Worm (Caenorhabditis elegans) whole organism, L1 larva: ENCODE measurements around the gene F52D2.5.

ENCODE experiments used
- C04F5.9 ChIP-seq: sonication (generic microtip); optimal IDR thresholded peaks from 2 replicates; lab custom pipeline; 2016; ENCODE audit warnings: missing genetic modification characterization, missing compliant biosample characterization
- Y116A8C.19 ChIP-seq: sonication (generic microtip); optimal IDR thresholded peaks from 2 replicates; lab custom pipeline; 2016; ENCODE audit warnings: missing compliant biosample characterization, missing genetic modification characterization, borderline replicate concordance
- egl-27 ChIP-seq, 2 experiments: fragments of 150-350 bp in 1 of 2; sonication (generic microtip); optimal IDR thresholded peaks; 3 replicates each; lab custom pipeline; 2017 to 2018; ENCODE audit warnings: missing biosample characterization in 2 of 2, missing genetic modification characterization in 2 of 2, missing genetic modification reagents in 2 of 2
- elt-2 ChIP-seq: sonication (generic microtip); optimal IDR thresholded peaks from 2 replicates; lab custom pipeline; 2016; ENCODE audit warnings: missing genetic modification characterization, mild to moderate bottlenecking, inconsistent platforms, missing compliant biosample characterization, missing genetic modification reagents
- hlh-4 ChIP-seq: sonication (generic microtip); optimal IDR thresholded peaks from 2 replicates; lab custom pipeline; 2016; ENCODE audit warnings: mild to moderate bottlenecking, missing genetic modification characterization, missing compliant biosample characterization
- irx-1 ChIP-seq: sonication (generic microtip); optimal IDR thresholded peaks from 2 replicates; lab custom pipeline; 2016; ENCODE audit warnings: missing genetic modification characterization, missing compliant biosample characterization
- lin-35 ChIP-seq, 2 experiments: fragments of 150-350 bp; optimal IDR thresholded peaks; 2 replicates each; lab custom pipeline; 2014; ENCODE audit warnings: missing biosample characterization in 2 of 2, missing genetic modification characterization in 2 of 2, missing genetic modification reagents in 2 of 2
- mdl-1 ChIP-seq, 2 experiments: fragments of 150-350 bp; optimal IDR thresholded peaks; 2 replicates each; lab custom pipeline; 2014 to 2017; ENCODE audit warnings: missing biosample characterization in 2 of 2, missing genetic modification characterization in 2 of 2, inconsistent platforms in 1 of 2
- pax-3 ChIP-seq: fragments of 200-800 bp; sonication (Bioruptor generic); optimal IDR thresholded peaks from 2 replicates; lab custom pipeline; 2018; ENCODE audit warnings: mild to moderate bottlenecking, missing genetic modification characterization, moderate library complexity, missing compliant biosample characterization
- skn-1 ChIP-seq: fragments of 150-350 bp; optimal IDR thresholded peaks from 2 replicates; lab custom pipeline; 2014; ENCODE audit warnings: missing biosample characterization, missing genetic modification characterization
- snpc-4 ChIP-seq: fragments of 150-350 bp; optimal IDR thresholded peaks from 2 replicates; lab custom pipeline; 2014; ENCODE audit warnings: missing biosample characterization, missing genetic modification characterization
- snu-23 ChIP-seq: sonication (generic microtip); optimal IDR thresholded peaks from 2 replicates; lab custom pipeline; 2016; ENCODE audit warnings: missing genetic modification characterization, missing compliant biosample characterization
- unc-130 ChIP-seq: fragments of 150-350 bp; optimal IDR thresholded peaks from 2 replicates; lab custom pipeline; 2017; ENCODE audit warnings: missing biosample characterization, missing genetic modification characterization, inconsistent platforms
- zag-1 ChIP-seq: fragments of 150-350 bp; optimal IDR thresholded peaks from 2 replicates; lab custom pipeline; 2014; ENCODE audit warnings: missing biosample characterization, missing genetic modification characterization
- ztf-4 ChIP-seq: fragments of 150-350 bp; optimal IDR thresholded peaks from 2 replicates; lab custom pipeline; 2014; ENCODE audit warnings: missing biosample characterization, missing genetic modification characterization

Gene F52D2.5

ce11 chrX:1924138-1924537, 50.5 kb downstream of the F52D2.5 start, which contains the start of gene ZC53.2:
Gene ZC53.2, minus strand, starts transcription at chrX:1924238.
- TF ChIP-seq zag-1 (tag; lab: Kevin White, UChicago) (no peak), pax-3 (tag; lab: Kevin White, UChicago) (no peak), snu-23 (no peak), Y116A8C.19 (tag; lab: Kevin White, UChicago) (no peak), ztf-4 (tag; lab: Kevin White, UChicago) (no peak), snpc-4 (tag; lab: Kevin White, UChicago) (no peak), skn-1 (tag; lab: Kevin White, UChicago) (no peak), unc-130 (tag; lab: Kevin White, UChicago) (no peak), elt-2 (tag; lab: Kevin White, UChicago) (no peak), lin-35 (GFP tag; optimal IDR thresholded peaks at IDR 0.05; lab: Kevin White, UChicago) (no peak), hlh-4 (tag; lab: Kevin White, UChicago) (no peak), C04F5.9 (tag; lab: Kevin White, UChicago) (no peak), egl-27 (tag; optimal IDR thresholded peaks at IDR 0.05; lab: Kevin White, UChicago) (no peak), irx-1 (tag; lab: Kevin White, UChicago) (no peak), mdl-1 (tag; optimal IDR thresholded peaks at IDR 0.05; lab: Kevin White, UChicago) (no peak)
